Fruit fly (Drosophila melanogaster) whole organism, adult: Measurements from ENCODE around the gene CG18170.
A peak's percentile ranks its signal among the peaks of the same experiment; 100 is the strongest.

Experiments
- CG11617 ChIP-seq: fragments of 200-800 bp; sonication (Bioruptor generic); optimal IDR thresholded peaks from 2 replicates; lab custom pipeline; 2017; ENCODE audit warnings: mild to moderate bottlenecking, missing biosample characterization, missing genetic modification reagents, missing genetic modification characterization
- CG33017 ChIP-seq: fragments of 200-800 bp; sonication (Bioruptor generic); optimal IDR thresholded peaks from 2 replicates; lab custom pipeline; 2018; ENCODE audit warnings: missing biosample characterization, mild to moderate bottlenecking, missing genetic modification characterization, moderate library complexity
- CG7101 ChIP-seq: fragments of 200-800 bp; sonication (Bioruptor generic); optimal IDR thresholded peaks from 2 replicates; lab custom pipeline; 2018; ENCODE audit warnings: missing biosample characterization, mild to moderate bottlenecking, missing genetic modification characterization, moderate library complexity
- Clk ChIP-seq: fragments of 200-800 bp; sonication (Bioruptor generic); optimal IDR thresholded peaks from 2 replicates; lab custom pipeline; 2017; ENCODE audit warnings: missing biosample characterization, missing genetic modification characterization
- Mnt ChIP-seq: fragments of 200-800 bp; sonication (Bioruptor generic); optimal IDR thresholded peaks from 2 replicates; lab custom pipeline; 2016; ENCODE audit warnings: missing biosample characterization, mild to moderate bottlenecking, missing genetic modification characterization
- bab1 ChIP-seq: fragments of 200-800 bp; sonication (Bioruptor generic); optimal IDR thresholded peaks from 3 replicates; lab custom pipeline; 2019; ENCODE audit warnings: missing biosample characterization, mild to moderate bottlenecking, missing genetic modification characterization, moderate library complexity
- cnc ChIP-seq, 2 experiments: fragments of >200 bp; optimal IDR thresholded peaks; 2 replicates each; lab custom pipeline; 2017
- tj ChIP-seq: fragments of 200-800 bp; sonication (Bioruptor generic); optimal IDR thresholded peaks from 3 replicates; lab custom pipeline; 2017; ENCODE audit warnings: missing biosample characterization, mild to moderate bottlenecking, missing genetic modification characterization, moderate library complexity
- toe ChIP-seq: fragments of 200-800 bp; sonication (Bioruptor generic); optimal IDR thresholded peaks from 2 replicates; lab custom pipeline; 2016; ENCODE audit warnings: missing biosample characterization, missing genetic modification characterization

DNA sequence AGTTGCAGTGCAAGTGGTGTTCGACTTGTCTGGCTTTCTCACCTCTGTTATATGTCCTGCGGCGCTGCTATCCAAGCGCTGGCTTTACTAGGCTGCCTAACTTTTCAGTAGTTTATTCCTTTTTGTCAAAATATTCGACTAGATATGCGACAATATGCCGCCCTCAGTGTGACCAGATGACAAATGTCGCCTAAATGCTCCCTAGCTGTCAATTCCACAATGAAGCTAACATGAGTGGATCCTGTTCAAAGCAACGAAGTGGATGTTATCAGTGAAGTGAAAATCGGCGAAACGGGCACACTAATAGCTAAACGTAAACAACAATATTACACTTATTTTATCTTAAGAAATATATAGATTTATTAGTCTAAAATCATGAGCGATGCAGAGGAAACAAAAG is 62.1 kb downstream of the CG18170 start, which contains the start of the genes Srrm234 and CG7974:
- TF ChIP-seq toe (GFP tag; lab: Kevin White, UChicago) = no peak
- no peak for TF ChIP-seq cnc (optimal IDR thresholded peaks at IDR 0.05; lab: Kevin White, UChicago)
- no peak for TF ChIP-seq CG33017 (tag; lab: Kevin White, UChicago)
- TF ChIP-seq tj (GFP tag; lab: Kevin White, UChicago) = no peak
- no peak for TF ChIP-seq CG11617 (GFP tag; lab: Kevin White, UChicago)
- TF ChIP-seq Clk (GFP tag; lab: Kevin White, UChicago) = no peak
- TF ChIP-seq Mnt (GFP tag; lab: Kevin White, UChicago) = peak; percentile 44
- TF ChIP-seq CG7101 (tag; lab: Kevin White, UChicago) = no peak
- TF ChIP-seq bab1 = peak; percentile 45
